Fruit fly (Drosophila melanogaster): ENCODE results near the gene bnk.

The bnk gene

DNA sequence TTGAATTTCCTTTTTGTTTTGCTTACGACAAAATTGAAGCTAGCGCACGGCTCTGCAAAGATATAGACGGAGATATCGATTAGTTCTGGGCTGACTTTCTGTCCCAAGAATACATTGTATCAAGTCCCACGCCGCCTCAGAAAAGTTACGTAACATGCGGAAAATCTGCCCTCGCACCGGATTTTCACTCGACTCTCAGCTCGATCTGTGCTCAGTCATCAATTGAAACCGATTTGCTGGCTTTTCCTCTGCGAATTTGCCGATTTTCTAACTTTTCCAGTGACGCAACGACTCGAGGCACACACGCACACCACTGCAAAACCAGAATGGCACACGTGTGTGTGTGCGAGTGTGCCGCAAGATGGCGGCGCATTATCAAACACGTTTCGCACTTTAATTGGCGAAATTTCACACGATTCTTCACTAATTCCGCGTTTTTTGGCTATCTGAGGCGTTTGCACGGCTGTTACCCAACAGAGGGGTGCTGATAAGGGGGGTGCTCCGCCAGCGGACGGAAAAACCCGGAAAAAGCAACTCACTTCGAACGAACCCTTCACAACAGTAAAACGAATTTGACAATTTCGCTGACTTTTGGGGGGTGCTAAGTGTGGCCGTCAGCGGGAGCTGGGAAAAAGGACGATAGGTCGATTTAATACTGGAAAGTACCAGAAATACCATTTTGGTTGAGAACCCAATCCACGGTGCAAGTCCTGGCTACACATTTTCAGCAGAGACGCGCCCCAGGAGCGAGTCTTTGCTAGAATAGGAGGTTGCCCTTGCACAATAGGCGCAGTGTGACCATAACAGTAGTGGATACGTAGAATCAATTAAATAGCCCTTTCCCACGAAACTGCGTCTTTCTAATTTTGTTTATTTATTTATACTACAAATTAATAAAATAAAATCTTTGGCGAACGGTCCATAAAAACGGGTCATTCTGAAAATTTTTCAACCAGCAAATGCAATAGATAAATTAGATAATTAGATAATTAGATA lies 26.1 kb downstream of the bnk start, which contains the start of gene ATPsynC (continued):
- no peak for TF ChIP-seq B-H1 (GFP tag; IDR thresholded peaks at IDR 0.05)
- no peak for TF ChIP-seq sqz (GFP tag; optimal IDR thresholded peaks at IDR 0.05)
- TF ChIP-seq corto (GFP tag; optimal IDR thresholded peaks at IDR 0.05) = no peak
- TF ChIP-seq CG7839 (tag; optimal IDR thresholded peaks at IDR 0.05) = no peak
- TF ChIP-seq crp (GFP tag; optimal IDR thresholded peaks at IDR 0.05) = no peak
- peak; percentile 93 for TF ChIP-seq az2 (GFP tag; optimal IDR thresholded peaks at IDR 0.05)
- peak; percentile 80 for TF ChIP-seq HLHmδ (GFP tag; optimal IDR thresholded peaks at IDR 0.05)
- TF ChIP-seq CG16813 (GFP tag; IDR thresholded peaks at IDR 0.05; ENCODE audit: partially characterized antibody) = no peak
- TF ChIP-seq CG8290 (GFP tag; optimal IDR thresholded peaks at IDR 0.05) = peak; percentile 9
- TF ChIP-seq CG8290 (tag; optimal IDR thresholded peaks at IDR 0.05) = peak in 1 of 2 experiments; percentile 93
- TF ChIP-seq ato (GFP tag; IDR thresholded peaks at IDR 0.05; ENCODE audit: partially characterized antibody) = no peak
- TF ChIP-seq CG11398 (GFP tag; optimal IDR thresholded peaks at IDR 0.05) = peak; percentile 61
- TF ChIP-seq gsb (GFP tag; IDR thresholded peaks at IDR 0.05) = no peak
- TF ChIP-seq p53 (GFP tag; optimal IDR thresholded peaks at IDR 0.05) = peak; percentile 67
- TF ChIP-seq CG8765 (GFP tag; IDR thresholded peaks at IDR 0.05) = no peak
- no peak for TF ChIP-seq Opbp (GFP tag; IDR thresholded peaks at IDR 0.05; ENCODE audit: partially characterized antibody)
- peak; percentile 27 for TF ChIP-seq CG3163 (GFP tag; optimal IDR thresholded peaks at IDR 0.05)
- peak; percentile 15 for TF ChIP-seq yki (optimal IDR thresholded peaks at IDR 0.05)
- peak; percentile 41 for TF ChIP-seq Mad (GFP tag; optimal IDR thresholded peaks at IDR 0.05)
- TF ChIP-seq nmo (GFP tag; optimal IDR thresholded peaks at IDR 0.05) = peak; percentile 65

- TF ChIP-seq Ptx1 (GFP tag; IDR thresholded peaks at IDR 0.05) (no peak), HmgD (GFP tag; optimal IDR thresholded peaks at IDR 0.05) (no peak), onecut (GFP tag; IDR thresholded peaks at IDR 0.05) (no peak), trem (tag; optimal IDR thresholded peaks at IDR 0.05) (no peak), CG15601 (tag; optimal IDR thresholded peaks at IDR 0.05) (no peak), grn (GFP tag; optimal IDR thresholded peaks at IDR 0.05) (no peak), CG1233 (GFP tag; optimal IDR thresholded peaks at IDR 0.05) (no peak), ssp (GFP tag; IDR thresholded peaks at IDR 0.05) (no peak), fd102C (GFP tag; optimal IDR thresholded peaks at IDR 0.05) (no peak), CrebB (tag; optimal IDR thresholded peaks at IDR 0.05) (peak; percentile 42), CG18011 (GFP tag; optimal IDR thresholded peaks at IDR 0.05) (no peak), NfI (GFP tag; optimal IDR thresholded peaks at IDR 0.05) (no peak), CG32767 (GFP tag; IDR thresholded peaks at IDR 0.05) (no peak), CG12391 (tag; optimal IDR thresholded peaks at IDR 0.05) (peak; percentile 3), hbn (GFP tag; IDR thresholded peaks at IDR 0.05; ENCODE audit: partially characterized antibody) (no peak), pb (GFP tag; optimal IDR thresholded peaks at IDR 0.05) (no peak), hb (GFP tag; IDR thresholded peaks at IDR 0.05; ENCODE audit: partially characterized antibody) (no peak), mirr (GFP tag; optimal IDR thresholded peaks at IDR 0.05) (no peak), ham (GFP tag; IDR thresholded peaks at IDR 0.05) (no peak), CG31441 (GFP tag; IDR thresholded peaks at IDR 0.05) (no peak), CG18476 (GFP tag; optimal IDR thresholded peaks at IDR 0.05) (no peak), bowl (GFP tag; IDR thresholded peaks at IDR 0.05) (no peak), mam (GFP tag; optimal IDR thresholded peaks at IDR 0.05) (no peak), Max (GFP tag; optimal IDR thresholded peaks at IDR 0.05) (no peak), Atf3 (GFP tag; optimal IDR thresholded peaks at IDR 0.05) (no peak), Chrac-16 (GFP tag; optimal IDR thresholded peaks at IDR 0.05) (no peak), row (GFP tag; IDR thresholded peaks at IDR 0.05) (no peak), CG10147 (GFP tag; optimal IDR thresholded peaks at IDR 0.05) (no peak)
These were observed 27.5 kb downstream of the bnk start, which contains the start of gene CG12054 for dm6 chr3R:31220456-31221336. TSS of gene CG12054 (plus strand) at chr3R:31220702.
